Worm (Caenorhabditis elegans) whole organism, young adult: ENCODE data around the gene slc-36.5.

Source experiments
- B0261.1 ChIP-seq: sonication (generic microtip); optimal IDR thresholded peaks from 2 replicates; lab custom pipeline; 2016; ENCODE audit warnings: mild to moderate bottlenecking, missing genetic modification characterization, moderate library complexity, missing compliant biosample characterization
- D2030.7 ChIP-seq: fragments of 200-800 bp; sonication (Bioruptor generic); IDR thresholded peaks from 2 replicates; pipeline ENCODE4 v1.3.6; 2022; ENCODE audit warnings: missing genetic modification reagents, missing genetic modification characterization, missing compliant biosample characterization
- F37B4.10 ChIP-seq: fragments of 200-800 bp; sonication (Bioruptor generic); IDR thresholded peaks from 2 replicates; pipeline ENCODE4 v1.3.6; 2022; ENCODE audit warnings: missing genetic modification characterization, missing compliant biosample characterization
- F55B11.4 ChIP-seq: sonication (generic microtip); optimal IDR thresholded peaks from 2 replicates; lab custom pipeline; 2016; ENCODE audit warnings: missing compliant biosample characterization, missing genetic modification characterization, borderline replicate concordance; ENCODE audit not compliant: insufficient read depth
- F57C9.4 ChIP-seq: sonication (generic microtip); optimal IDR thresholded peaks from 2 replicates; lab custom pipeline; 2017; ENCODE audit warnings: mild to moderate bottlenecking, missing genetic modification characterization, missing compliant biosample characterization
- K12H6.12 ChIP-seq: fragments of 200-800 bp; sonication (Bioruptor generic); optimal IDR thresholded peaks from 2 replicates; lab custom pipeline; 2018; ENCODE audit warnings: mild to moderate bottlenecking, missing genetic modification characterization, missing compliant biosample characterization
- T07F8.4 ChIP-seq: sonication (generic microtip); optimal IDR thresholded peaks from 2 replicates; lab custom pipeline; 2016; ENCODE audit warnings: mild to moderate bottlenecking, missing genetic modification characterization, moderate library complexity, missing compliant biosample characterization
- Y53F4B.3 ChIP-seq: fragments of 200-800 bp; sonication (Bioruptor generic); IDR thresholded peaks from 2 replicates; pipeline ENCODE4 v1.3.6; 2022; ENCODE audit warnings: missing genetic modification reagents, missing genetic modification characterization, missing compliant biosample characterization
- Y53G8AR.9 ChIP-seq: fragments of 200-800 bp; sonication (Bioruptor generic); conservative IDR thresholded peaks from 2 replicates; pipeline ENCODE4 v1.3.6; 2022; ENCODE audit warnings: missing genetic modification reagents, missing genetic modification characterization, missing compliant biosample characterization
- Y56A3A.18 ChIP-seq: fragments of 200-800 bp; sonication (Bioruptor generic); IDR thresholded peaks from 2 replicates; pipeline ENCODE4 v1.3.6; 2022; ENCODE audit warnings: missing genetic modification reagents, missing genetic modification characterization, missing compliant biosample characterization
- Y67H2A.10 ChIP-seq: fragments of 200-800 bp; sonication (Bioruptor generic); conservative IDR thresholded peaks from 2 replicates; pipeline ENCODE4 v1.3.6; 2022; ENCODE audit warnings: missing genetic modification reagents, missing genetic modification characterization, missing compliant biosample characterization
- ZK185.1 ChIP-seq: sonication (generic microtip); optimal IDR thresholded peaks from 2 replicates; lab custom pipeline; 2016; ENCODE audit warnings: mild to moderate bottlenecking, missing genetic modification characterization, missing compliant biosample characterization; ENCODE audit not compliant: poor library complexity, severe bottlenecking
- ama-1 ChIP-seq, 3 experiments: fragments of 150-350 bp in 1 of 3; sonication (generic microtip) in 2 of 3; optimal IDR thresholded peaks; 2 replicates each; lab custom pipeline; 2014 to 2018; ENCODE audit warnings: missing biosample characterization in 2 of 3, missing genetic modification characterization in 2 of 3, missing genetic modification reagents in 2 of 3
- aptf-2 ChIP-seq: fragments of 200-800 bp; sonication (Bioruptor generic); conservative IDR thresholded peaks from 2 replicates; pipeline ENCODE4 v1.3.6; 2022; ENCODE audit warnings: missing genetic modification reagents, missing genetic modification characterization, missing compliant biosample characterization
- ceh-100 ChIP-seq: fragments of 200-800 bp; sonication (Bioruptor generic); IDR thresholded peaks from 2 replicates; pipeline ENCODE4 v1.3.6; 2022; ENCODE audit warnings: missing genetic modification reagents, missing genetic modification characterization, missing compliant biosample characterization
- ceh-27 ChIP-seq: fragments of 200-800 bp; sonication (Bioruptor generic); optimal IDR thresholded peaks from 2 replicates; lab custom pipeline; 2018; ENCODE audit warnings: mild to moderate bottlenecking, missing genetic modification characterization, moderate library complexity, missing compliant biosample characterization
- chd-7 ChIP-seq: sonication (generic microtip); optimal IDR thresholded peaks from 2 replicates; lab custom pipeline; 2016; ENCODE audit warnings: mild to moderate bottlenecking, missing genetic modification characterization, moderate library complexity, missing compliant biosample characterization
- dox-1 ChIP-seq: fragments of 200-800 bp; sonication (Bioruptor generic); IDR thresholded peaks from 2 replicates; pipeline ENCODE4 v1.3.6; 2022; ENCODE audit warnings: missing genetic modification reagents, missing genetic modification characterization, missing compliant biosample characterization
- dpl-1 ChIP-seq: fragments of 150-350 bp; optimal IDR thresholded peaks from 2 replicates; lab custom pipeline; 2014; ENCODE audit warnings: missing biosample characterization, missing genetic modification reagents, missing genetic modification characterization
- efl-1 ChIP-seq: fragments of 150-350 bp; optimal IDR thresholded peaks from 2 replicates; lab custom pipeline; 2014; ENCODE audit warnings: missing biosample characterization, missing genetic modification reagents, missing genetic modification characterization
- egrh-3 ChIP-seq: fragments of 200-800 bp; sonication (Bioruptor generic); IDR thresholded peaks from 2 replicates; pipeline ENCODE4 v1.3.6; 2022; ENCODE audit warnings: missing genetic modification reagents, missing genetic modification characterization, missing compliant biosample characterization
- him-1 ChIP-seq: sonication (generic microtip); optimal IDR thresholded peaks from 2 replicates; lab custom pipeline; 2016; ENCODE audit warnings: missing genotype, missing genetic modification reagents, missing genetic modification characterization, missing compliant biosample characterization
- hmg-20 ChIP-seq: fragments of 200-800 bp; sonication (Bioruptor generic); IDR thresholded peaks from 2 replicates; pipeline ENCODE4 v1.3.6; 2022; ENCODE audit warnings: missing genetic modification reagents, missing genetic modification characterization, missing compliant biosample characterization
- let-526 ChIP-seq: fragments of 200-800 bp; sonication (Bioruptor generic); IDR thresholded peaks from 2 replicates; pipeline ENCODE4 v1.3.6; 2022; ENCODE audit warnings: missing genetic modification reagents, missing genetic modification characterization, missing compliant biosample characterization
- lin-26 ChIP-seq: fragments of 200-800 bp; sonication (Bioruptor generic); IDR thresholded peaks from 2 replicates; pipeline ENCODE4 v1.3.6; 2022; ENCODE audit warnings: missing genetic modification reagents, missing genetic modification characterization, missing compliant biosample characterization
- lsl-1 ChIP-seq: fragments of 200-800 bp; sonication (Bioruptor generic); optimal IDR thresholded peaks from 2 replicates; lab custom pipeline; 2018; ENCODE audit warnings: mild to moderate bottlenecking, missing genetic modification characterization, moderate library complexity, missing compliant biosample characterization
- lsy-27 ChIP-seq: sonication (generic microtip); optimal IDR thresholded peaks from 2 replicates; lab custom pipeline; 2017; ENCODE audit warnings: missing genetic modification characterization, mild to moderate bottlenecking, missing compliant biosample characterization, antibody characterized with exemption, missing genotype, borderline replicate concordance; ENCODE audit not compliant: insufficient read depth
- madf-10 ChIP-seq: sonication (generic microtip); optimal IDR thresholded peaks from 2 replicates; lab custom pipeline; 2016; ENCODE audit warnings: mild to moderate bottlenecking, missing genetic modification characterization, missing compliant biosample characterization
- madf-3 ChIP-seq: fragments of 200-800 bp; sonication (Bioruptor generic); IDR thresholded peaks from 2 replicates; pipeline ENCODE4 v1.3.6; 2022; ENCODE audit warnings: missing genetic modification reagents, missing genetic modification characterization, missing compliant biosample characterization
- madf-6 ChIP-seq: fragments of 200-800 bp; sonication (Bioruptor generic); IDR thresholded peaks from 2 replicates; pipeline ENCODE4 v1.3.6; 2022; ENCODE audit warnings: missing genetic modification reagents, missing genetic modification characterization, missing compliant biosample characterization
- madf-8 ChIP-seq: fragments of 200-800 bp; sonication (Bioruptor generic); conservative IDR thresholded peaks from 2 replicates; pipeline ENCODE4 v1.3.6; 2022; ENCODE audit warnings: missing genetic modification reagents, missing genetic modification characterization, missing compliant biosample characterization
- mcd-1 ChIP-seq: fragments of 200-800 bp; sonication (Bioruptor generic); IDR thresholded peaks from 2 replicates; pipeline ENCODE4 v1.3.6; 2022; ENCODE audit warnings: missing genetic modification reagents, missing genetic modification characterization, missing compliant biosample characterization
- mes-4 ChIP-seq: sonication (generic microtip); optimal IDR thresholded peaks from 2 replicates; lab custom pipeline; 2016; ENCODE audit warnings: missing genotype, missing genetic modification characterization, missing compliant biosample characterization
- nfya-2 ChIP-seq: fragments of 200-800 bp; sonication (Bioruptor generic); IDR thresholded peaks from 2 replicates; pipeline ENCODE4 v1.3.6; 2022; ENCODE audit warnings: missing genetic modification reagents, missing genetic modification characterization, missing compliant biosample characterization
- nfyb-1 ChIP-seq: fragments of 200-800 bp; sonication (Bioruptor generic); IDR thresholded peaks from 2 replicates; pipeline ENCODE4 v1.3.6; 2022; ENCODE audit warnings: missing genetic modification reagents, missing genetic modification characterization, missing compliant biosample characterization
- nhr-120 ChIP-seq: fragments of 200-800 bp; sonication (Bioruptor generic); IDR thresholded peaks from 2 replicates; pipeline ENCODE4 v1.3.6; 2022; ENCODE audit warnings: missing genetic modification characterization, missing compliant biosample characterization
- rec-8 ChIP-seq, 2 experiments: sonication (generic microtip); optimal IDR thresholded peaks; 2 replicates each; lab custom pipeline; 2016; ENCODE audit warnings: mild to moderate bottlenecking in 2 of 2, missing genetic modification characterization in 2 of 2, missing genetic modification reagents in 2 of 2, missing genotype in 2 of 2, missing biosample characterization in 1 of 2, missing compliant biosample characterization in 1 of 2, moderate library complexity in 1 of 2
- repo-1 ChIP-seq: sonication (generic microtip); optimal IDR thresholded peaks from 2 replicates; lab custom pipeline; 2017; ENCODE audit warnings: mild to moderate bottlenecking, missing genetic modification characterization, missing compliant biosample characterization
- somi-1 ChIP-seq: fragments of 200-800 bp; sonication (Bioruptor generic); optimal IDR thresholded peaks from 2 replicates; lab custom pipeline; 2018; ENCODE audit warnings: mild to moderate bottlenecking, missing genetic modification characterization, missing compliant biosample characterization
- unc-62 ChIP-seq: fragments of 150-350 bp; optimal IDR thresholded peaks from 2 replicates; lab custom pipeline; 2014; ENCODE audit warnings: missing biosample characterization, missing genetic modification reagents, missing genetic modification characterization
- xnd-1 ChIP-seq: sonication (generic microtip); optimal IDR thresholded peaks from 2 replicates; lab custom pipeline; 2016; ENCODE audit warnings: missing genotype, missing genetic modification reagents, missing genetic modification characterization, missing compliant biosample characterization
- zfh-2 ChIP-seq: fragments of 200-800 bp; sonication (Bioruptor generic); conservative IDR thresholded peaks from 2 replicates; pipeline ENCODE4 v1.3.6; 2022; ENCODE audit warnings: missing genetic modification reagents, missing genetic modification characterization, missing compliant biosample characterization
- zim-3 ChIP-seq: sonication (generic microtip); optimal IDR thresholded peaks from 2 replicates; lab custom pipeline; 2017; ENCODE audit warnings: mild to moderate bottlenecking, missing genetic modification characterization, moderate library complexity, missing compliant biosample characterization
- ztf-28 ChIP-seq: fragments of 200-800 bp; sonication (Bioruptor generic); IDR thresholded peaks from 2 replicates; pipeline ENCODE4 v1.3.6; 2022; ENCODE audit warnings: missing genetic modification reagents, missing genetic modification characterization, missing compliant biosample characterization

slc-36.5 gene

ce11 chrII:6843680-6844079 lies 33.2 kb downstream of the slc-36.5 start:
- TF ChIP-seq madf-6 (peak; percentile 69), efl-1 (peak; percentile 53), D2030.7 (GFP tag; lab: Robert Waterston, UW) (0 out of 2 replicates have a peak, but pooled peaks have one; percentile 19), nfyb-1 (GFP tag; lab: Robert Waterston, UW) (0 out of 2 replicates have a peak, but pooled peaks have one; percentile 11), ceh-27 (GFP tag; lab: Kevin White, UChicago) (peak; percentile 5), zfh-2 (GFP tag; lab: Robert Waterston, UW) (peak; percentile 71), mcd-1 (GFP tag; lab: Robert Waterston, UW) (peak; percentile 27; the same call in 1 of the 2 replicates), nhr-120 (no peak), Y56A3A.18 (GFP tag; lab: Robert Waterston, UW) (no peak), him-1 (tag; lab: Kevin White, UChicago) (no peak), xnd-1 (tag; lab: Kevin White, UChicago) (peak; percentile 19), repo-1 (tag; lab: Kevin White, UChicago) (no peak), madf-10 (peak; percentile 96), zim-3 (no peak), madf-3 (GFP tag; lab: Robert Waterston, UW) (peak; percentile 67; the same call in 1 of the 2 replicates)
- TF ChIP-seq, all 124 proteins: peak for 10

- 0 out of 2 replicates have a peak, but pooled peaks have one; percentile 1 for TF ChIP-seq ceh-100 (GFP tag; lab: Robert Waterston, UW)
- TF ChIP-seq Y53F4B.3 (GFP tag; lab: Robert Waterston, UW), result no peak
- TF ChIP-seq, all 124 proteins: peak for 1
Observed at ce11 chrII:6843211-6843610, 33.6 kb downstream of the slc-36.5 start.

ce11 chrII:6842651-6843118 lies 34.2 kb downstream of the slc-36.5 start:
- TF ChIP-seq ama-1 (optimal IDR thresholded peaks at IDR 0.05; lab: Kevin White, UChicago) (no peak), ama-1 (GFP tag; optimal IDR thresholded peaks at IDR 0.05; lab: Kevin White, UChicago) (no peak), Y53F4B.3 (GFP tag; lab: Robert Waterston, UW) (no peak), Y53G8AR.9 (GFP tag; lab: Robert Waterston, UW) (no peak), rec-8 (tag; optimal IDR thresholded peaks at IDR 0.05; lab: Kevin White, UChicago) (no peak), hmg-20 (GFP tag; lab: Robert Waterston, UW) (no peak), F37B4.10 (GFP tag; lab: Robert Waterston, UW) (no peak), somi-1 (GFP tag; lab: Kevin White, UChicago) (peak; percentile 85), unc-62 (GFP tag; lab: Kevin White, UChicago) (no peak), mes-4 (tag; lab: Kevin White, UChicago) (no peak), aptf-2 (GFP tag; lab: Robert Waterston, UW) (no peak), repo-1 (tag; lab: Kevin White, UChicago) (no peak), lin-26 (GFP tag; lab: Robert Waterston, UW) (0 out of 2 replicates have a peak, but pooled peaks have one; percentile 16), lsy-27 (no peak), zim-3 (no peak), K12H6.12 (tag; lab: Kevin White, UChicago) (no peak), egrh-3 (GFP tag; lab: Robert Waterston, UW) (no peak), lsl-1 (no peak), madf-8 (GFP tag; lab: Robert Waterston, UW) (no peak), madf-10 (peak; percentile 79), let-526 (no peak), ZK185.1 (no peak), F57C9.4 (no peak), ceh-27 (GFP tag; lab: Kevin White, UChicago) (peak; percentile 59), dpl-1 (GFP tag; lab: Kevin White, UChicago) (no peak), Y67H2A.10 (GFP tag; lab: Robert Waterston, UW) (no peak), T07F8.4 (tag; lab: Kevin White, UChicago) (no peak), nfya-2 (GFP tag; lab: Robert Waterston, UW) (no peak), chd-7 (tag; lab: Kevin White, UChicago) (peak; percentile 78), dox-1 (GFP tag; lab: Robert Waterston, UW) (peak; percentile 88), ztf-28 (no peak), ceh-100 (GFP tag; lab: Robert Waterston, UW) (0 out of 2 replicates have a peak, but pooled peaks have one; percentile 17), B0261.1 (no peak), F55B11.4 (tag; lab: Kevin White, UChicago) (no peak)
